Worm (Caenorhabditis elegans): ENCODE measurements around the gene C48B4.11.

The C48B4.11 gene

DNA sequence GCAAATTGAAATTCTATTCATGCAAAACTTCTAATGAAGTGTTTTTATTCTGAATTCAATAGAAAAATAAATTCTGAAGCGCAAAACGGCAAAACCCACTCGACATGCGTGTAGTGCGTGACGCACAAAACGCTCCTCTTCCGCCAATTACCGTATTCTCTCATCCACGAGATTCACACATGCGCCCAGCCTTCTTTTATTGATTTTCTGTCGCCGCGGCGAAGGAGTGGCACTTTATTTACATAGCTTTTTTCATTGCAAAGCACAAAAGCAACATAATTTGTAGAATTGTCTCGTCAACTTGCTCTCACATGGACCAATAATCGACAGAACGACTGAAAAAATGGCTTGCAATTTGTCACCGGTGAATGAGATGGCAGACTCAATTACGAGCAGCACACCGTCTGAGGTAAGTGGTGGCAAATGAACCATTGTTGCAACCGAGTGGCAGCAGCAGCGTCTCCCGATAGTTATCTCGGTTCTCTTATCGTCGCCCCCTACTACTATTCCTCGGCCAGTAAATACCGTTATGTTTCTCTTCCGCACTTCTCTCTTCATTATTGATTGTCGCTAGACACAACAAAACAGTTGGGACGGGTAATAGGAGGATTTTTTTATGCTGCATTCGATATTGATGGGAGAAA, 19.8 kb downstream of the C48B4.11 start, which contains the start of gene unc-16:
TSS of gene unc-16 (plus strand) at position 243 of the 644 bp plus-strand sequence.
- no peak for TF ChIP-seq pha-4 (tag; optimal IDR thresholded peaks at IDR 0.05)
- TF ChIP-seq C06A6.2 (GFP tag; conservative IDR thresholded peaks at IDR 0.05) = 0 out of 2 replicates have a peak, but pooled peaks have one; percentile 31
- no peak for TF ChIP-seq ccch-3 (GFP tag; optimal IDR thresholded peaks at IDR 0.05)
- TF ChIP-seq D2030.7 (GFP tag; IDR thresholded peaks at IDR 0.05) = no peak
- TF ChIP-seq madf-10 (tag; optimal IDR thresholded peaks at IDR 0.05) = peak; percentile 45
- TF ChIP-seq hrde-1 (tag; optimal IDR thresholded peaks at IDR 0.05; ENCODE audit: borderline replicate concordance) = no peak
- no peak for TF ChIP-seq ets-4 (GFP tag; optimal IDR thresholded peaks at IDR 0.05)
- TF ChIP-seq snpc-4 (GFP tag; optimal IDR thresholded peaks at IDR 0.05) = no peak
- peak in 3 of 4 experiments; percentile 32 to 55 (median 52) for TF ChIP-seq snpc-4 (tag; optimal IDR thresholded peaks at IDR 0.05)
- peak; percentile 63; the same call in 1 of the 2 replicates for TF ChIP-seq zfh-2 (GFP tag; conservative IDR thresholded peaks at IDR 0.05)
- TF ChIP-seq sdz-38 (tag; optimal IDR thresholded peaks at IDR 0.05) = no peak
- no peak for TF ChIP-seq bed-1 (GFP tag; IDR thresholded peaks at IDR 0.05)
- 0 out of 2 replicates have a peak, but pooled peaks have one; percentile 17 for TF ChIP-seq Y53G8AR.9 (GFP tag; conservative IDR thresholded peaks at IDR 0.05)
- TF ChIP-seq madf-8 (GFP tag; conservative IDR thresholded peaks at IDR 0.05) = peak; percentile 40
- TF ChIP-seq egl-44 (GFP tag; IDR thresholded peaks at IDR 0.05) = no peak
- TF ChIP-seq B0019.2 (GFP tag; conservative IDR thresholded peaks at IDR 0.05) = no peak
- 0 out of 2 replicates have a peak, but pooled peaks have one; percentile 12 for TF ChIP-seq cebp-1 (GFP tag; IDR thresholded peaks at IDR 0.05)
- TF ChIP-seq cebp-1 (tag; optimal IDR thresholded peaks at IDR 0.05) = peak; percentile 82
- peak; percentile 80 for TF ChIP-seq dox-1 (GFP tag; IDR thresholded peaks at IDR 0.05)
- TF ChIP-seq efl-1 (GFP tag; optimal IDR thresholded peaks at IDR 0.05) = peak; percentile 19
- TF ChIP-seq unc-62 (GFP tag; optimal IDR thresholded peaks at IDR 0.05) = peak; percentile 72
- peak; percentile 72 for TF ChIP-seq lin-54 (GFP tag; optimal IDR thresholded peaks at IDR 0.05)
- peak; percentile 25 for TF ChIP-seq ama-1 (optimal IDR thresholded peaks at IDR 0.05)
- no peak for TF ChIP-seq ama-1 (GFP tag; optimal IDR thresholded peaks at IDR 0.05)
- TF ChIP-seq egrh-3 (GFP tag; IDR thresholded peaks at IDR 0.05) = no peak
- TF ChIP-seq rec-8 (tag; optimal IDR thresholded peaks at IDR 0.05) = no peak
- TF ChIP-seq F55B11.4 (tag; optimal IDR thresholded peaks at IDR 0.05; ENCODE audit: borderline replicate concordance, insufficient read depth) = no peak
- TF ChIP-seq ceh-27 (GFP tag; optimal IDR thresholded peaks at IDR 0.05) = peak; percentile 88
- TF ChIP-seq tbp1 (GFP tag; optimal IDR thresholded peaks at IDR 0.05) = peak; percentile 42
- peak; percentile 89 for TF ChIP-seq attf-5 (GFP tag; optimal IDR thresholded peaks at IDR 0.05)
- TF ChIP-seq Y56A3A.18 (GFP tag; IDR thresholded peaks at IDR 0.05) = no peak
- TF ChIP-seq mcd-1 (GFP tag; IDR thresholded peaks at IDR 0.05) = peak; percentile 89
- TF ChIP-seq nhr-27 (tag; optimal IDR thresholded peaks at IDR 0.05) = no peak
- TF ChIP-seq nfyb-1 (GFP tag; IDR thresholded peaks at IDR 0.05) = peak; percentile 85; the same call in 1 of the 2 replicates
- no peak for TF ChIP-seq F52B5.7 (tag; optimal IDR thresholded peaks at IDR 0.05)
- no peak for TF ChIP-seq lsy-27 (tag; optimal IDR thresholded peaks at IDR 0.05; ENCODE audit: borderline replicate concordance, insufficient read depth)
- no peak for TF ChIP-seq ztf-6 (GFP tag; IDR thresholded peaks at IDR 0.05)
- TF ChIP-seq F23B12.7 (tag; optimal IDR thresholded peaks at IDR 0.05; ENCODE audit: insufficient read depth) = no peak
- peak; percentile 50; the same call in 1 of the 2 replicates for TF ChIP-seq F33H1.4 (GFP tag; IDR thresholded peaks at IDR 0.05)
- no peak for TF ChIP-seq snpc-1.1 (tag; optimal IDR thresholded peaks at IDR 0.05; ENCODE audit: insufficient read depth)
- TF ChIP-seq F10E7.11 (tag; optimal IDR thresholded peaks at IDR 0.05) = no peak
- TF ChIP-seq nhr-120 (GFP tag; IDR thresholded peaks at IDR 0.05) = no peak
- peak; percentile 59 for TF ChIP-seq B0336.3 (GFP tag; IDR thresholded peaks at IDR 0.05)
- TF ChIP-seq tbx-9 (tag; optimal IDR thresholded peaks at IDR 0.05; ENCODE audit: borderline replicate concordance) = no peak
- peak; percentile 34 for TF ChIP-seq dpl-1 (GFP tag; optimal IDR thresholded peaks at IDR 0.05)
- no peak for TF ChIP-seq ztf-3 (GFP tag; optimal IDR thresholded peaks at IDR 0.05)
- TF ChIP-seq T07F8.4 (tag; optimal IDR thresholded peaks at IDR 0.05) = no peak
